Fruit fly (Drosophila melanogaster) whole organism, embryonic: ENCODE data around the gene SmD1.
A peak's percentile ranks its signal among the peaks of the same experiment; 100 is the strongest.

Experiments
- Asciz ChIP-seq: fragments of 200-800 bp; sonication (Bioruptor generic); optimal IDR thresholded peaks from 2 replicates; lab custom pipeline; 2017; ENCODE audit warnings: missing biosample characterization, mild to moderate bottlenecking, missing genetic modification characterization, missing genetic modification reagents
- CG10209 ChIP-seq: fragments of 200-800 bp; sonication (Bioruptor generic); optimal IDR thresholded peaks from 3 replicates; lab custom pipeline; 2017; ENCODE audit warnings: missing biosample characterization, mild to moderate bottlenecking, missing genetic modification characterization, missing genetic modification reagents
- CG11398 ChIP-seq: fragments of 200-800 bp; sonication (Bioruptor generic); optimal IDR thresholded peaks from 2 replicates; lab custom pipeline; 2016; ENCODE audit warnings: missing biosample characterization, missing genetic modification characterization
- CG12219 ChIP-seq: fragments of 200-800 bp; sonication (Bioruptor generic); optimal IDR thresholded peaks from 3 replicates; lab custom pipeline; 2018; ENCODE audit warnings: missing biosample characterization, mild to moderate bottlenecking, missing genetic modification characterization
- CG14965 ChIP-seq: fragments of 200-800 bp; sonication (Bioruptor generic); optimal IDR thresholded peaks from 2 replicates; lab custom pipeline; 2016; ENCODE audit warnings: missing biosample characterization, missing genetic modification characterization, borderline replicate concordance
- CG1602 ChIP-seq: fragments of 200-800 bp; sonication (Bioruptor generic); optimal IDR thresholded peaks from 3 replicates; lab custom pipeline; 2016; ENCODE audit warnings: missing biosample characterization, missing genetic modification characterization
- CG16813 ChIP-seq: fragments of 200-800 bp; sonication (Bioruptor generic); IDR thresholded peaks from 3 replicates; pipeline ENCODE4 v1.3.6; 2022; ENCODE audit warnings: missing biosample characterization, missing genetic modification characterization; ENCODE audit not compliant: partially characterized antibody
- CG1792 ChIP-seq: fragments of 200-800 bp; sonication (Bioruptor generic); optimal IDR thresholded peaks from 2 replicates; lab custom pipeline; 2016; ENCODE audit warnings: missing biosample characterization, missing genetic modification characterization
- CG18599 ChIP-seq: fragments of 200-800 bp; sonication (Bioruptor generic); optimal IDR thresholded peaks from 3 replicates; lab custom pipeline; 2017; ENCODE audit warnings: missing biosample characterization, missing genetic modification characterization, mild to moderate bottlenecking, moderate library complexity, missing genetic modification reagents
- CG2116 ChIP-seq: fragments of 200-800 bp; sonication (Bioruptor generic); optimal IDR thresholded peaks from 3 replicates; lab custom pipeline; 2018; ENCODE audit warnings: missing biosample characterization, mild to moderate bottlenecking, missing genetic modification characterization
- CG2712 ChIP-seq: fragments of 200-800 bp; optimal IDR thresholded peaks from 3 replicates; lab custom pipeline; 2019; ENCODE audit warnings: missing biosample characterization, mild to moderate bottlenecking, missing genetic modification characterization, moderate library complexity
- CG30020 ChIP-seq: fragments of 200-800 bp; optimal IDR thresholded peaks from 2 replicates; lab custom pipeline; 2019; ENCODE audit warnings: missing biosample characterization, mild to moderate bottlenecking, missing genetic modification characterization, moderate library complexity
- CG3847 ChIP-seq: fragments of 200-800 bp; sonication (Bioruptor generic); IDR thresholded peaks from 2 replicates; pipeline ENCODE4 v1.3.6; 2022; ENCODE audit warnings: missing biosample characterization, missing genetic modification characterization
- CG43689 ChIP-seq: fragments of 200-800 bp; sonication (Bioruptor generic); IDR thresholded peaks from 2 replicates; pipeline ENCODE4 v1.3.6; 2022; ENCODE audit warnings: missing biosample characterization, missing genetic modification characterization
- CG4730 ChIP-seq: fragments of 200-800 bp; sonication (Bioruptor generic); IDR thresholded peaks from 2 replicates; pipeline ENCODE4 v1.3.6; 2022; ENCODE audit warnings: missing biosample characterization, missing genetic modification characterization
- CG6689 ChIP-seq: fragments of 200-800 bp; sonication (Bioruptor generic); IDR thresholded peaks from 2 replicates; pipeline ENCODE4 v1.3.6; 2022; ENCODE audit warnings: missing biosample characterization, missing genetic modification characterization
- CG6813 ChIP-seq: fragments of 200-800 bp; sonication (Bioruptor generic); optimal IDR thresholded peaks from 2 replicates; lab custom pipeline; 2017; ENCODE audit warnings: missing biosample characterization, missing genetic modification characterization, mild to moderate bottlenecking, moderate library complexity, missing genetic modification reagents
- CG7839 ChIP-seq: fragments of 200-800 bp; sonication (Bioruptor generic); optimal IDR thresholded peaks from 3 replicates; lab custom pipeline; 2018; ENCODE audit warnings: missing biosample characterization, mild to moderate bottlenecking, missing genetic modification characterization, moderate library complexity
- CG7963 ChIP-seq: fragments of 200-800 bp; sonication (Bioruptor generic); IDR thresholded peaks from 3 replicates; pipeline ENCODE4 v1.3.6; 2022; ENCODE audit warnings: missing biosample characterization, missing genetic modification characterization; ENCODE audit not compliant: partially characterized antibody
- CG8388 ChIP-seq: fragments of 200-800 bp; sonication (Bioruptor generic); optimal IDR thresholded peaks from 2 replicates; lab custom pipeline; 2019; ENCODE audit warnings: missing biosample characterization, mild to moderate bottlenecking, missing genetic modification characterization, moderate library complexity
- CG9609 ChIP-seq: fragments of 200-800 bp; sonication (Bioruptor generic); optimal IDR thresholded peaks from 3 replicates; lab custom pipeline; 2016; ENCODE audit warnings: missing biosample characterization, missing genetic modification characterization
- Camta ChIP-seq: fragments of 200-800 bp; sonication (Bioruptor generic); optimal IDR thresholded peaks from 2 replicates; lab custom pipeline; 2016; ENCODE audit warnings: missing biosample characterization, missing genetic modification characterization
- D19A ChIP-seq: fragments of 200-800 bp; optimal IDR thresholded peaks from 3 replicates; lab custom pipeline; 2019; ENCODE audit warnings: missing biosample characterization, mild to moderate bottlenecking, missing genetic modification characterization, moderate library complexity
- E2f2 ChIP-seq: fragments of 200-800 bp; sonication (Bioruptor generic); IDR thresholded peaks from 2 replicates; pipeline ENCODE4 v1.3.6; 2022; ENCODE audit warnings: missing biosample characterization, missing genetic modification characterization
- MBD-R2 ChIP-seq: fragments of 200-800 bp; sonication (Bioruptor generic); IDR thresholded peaks from 2 replicates; pipeline ENCODE4 v1.3.6; 2022; ENCODE audit warnings: missing biosample characterization, missing genetic modification characterization
- Med ChIP-seq: fragments of 200-800 bp; sonication (Bioruptor generic); peaks from one replicate; lab custom pipeline; 2016; ENCODE audit warnings: missing biosample characterization, missing genetic modification characterization, mild to moderate bottlenecking, inconsistent platforms, moderate library complexity
- NK7.1 ChIP-seq: fragments of 200-800 bp; sonication (Bioruptor generic); optimal IDR thresholded peaks from 3 replicates; lab custom pipeline; 2016; ENCODE audit warnings: missing biosample characterization, missing genetic modification characterization
- Rx ChIP-seq: fragments of 200-800 bp; sonication (Bioruptor generic); IDR thresholded peaks from 2 replicates; pipeline ENCODE4 v1.3.6; 2022; ENCODE audit warnings: missing biosample characterization, missing genetic modification characterization
- Sox100B ChIP-seq: fragments of 200-800 bp; sonication (Bioruptor generic); optimal IDR thresholded peaks from 3 replicates; lab custom pipeline; 2018; ENCODE audit warnings: missing biosample characterization, mild to moderate bottlenecking, missing genetic modification characterization
- aop ChIP-seq: fragments of 200-800 bp; sonication (Bioruptor generic); IDR thresholded peaks from 2 replicates; pipeline ENCODE4 v1.3.6; 2022; ENCODE audit warnings: missing biosample characterization, missing genetic modification characterization
- ara ChIP-seq: fragments of 200-800 bp; sonication (Bioruptor generic); IDR thresholded peaks from 2 replicates; pipeline ENCODE4 v1.3.6; 2022; ENCODE audit warnings: missing biosample characterization, missing genetic modification characterization
- az2 ChIP-seq: fragments of 200-800 bp; sonication (Bioruptor generic); optimal IDR thresholded peaks from 3 replicates; lab custom pipeline; 2016; ENCODE audit warnings: missing biosample characterization, missing genetic modification characterization
- bsh ChIP-seq, 2 experiments: fragments of 200-800 bp; sonication (Bioruptor generic); optimal IDR thresholded peaks; 2 replicates each; lab custom pipeline; 2017 to 2018; ENCODE audit warnings: mild to moderate bottlenecking in 2 of 2, missing biosample characterization in 2 of 2, missing genetic modification characterization in 2 of 2, moderate library complexity in 1 of 2
- corto ChIP-seq: fragments of 200-800 bp; sonication (Bioruptor generic); optimal IDR thresholded peaks from 2 replicates; lab custom pipeline; 2016; ENCODE audit warnings: missing biosample characterization, mild to moderate bottlenecking, missing genetic modification characterization, moderate library complexity
- croc ChIP-seq: fragments of 200-800 bp; sonication (Bioruptor generic); conservative IDR thresholded peaks from 3 replicates; pipeline ENCODE4 v1.3.6; 2022; ENCODE audit warnings: missing biosample characterization, missing genetic modification characterization
- en ChIP-seq: fragments of 200-800 bp; sonication (Bioruptor generic); optimal IDR thresholded peaks from 2 replicates; lab custom pipeline; 2016; ENCODE audit warnings: missing biosample characterization, missing genetic modification characterization
- exex ChIP-seq: fragments of 200-800 bp; sonication (Bioruptor generic); optimal IDR thresholded peaks from 4 replicates; lab custom pipeline; 2018; ENCODE audit warnings: missing biosample characterization, mild to moderate bottlenecking, missing genetic modification characterization, moderate library complexity
- lmd ChIP-seq: fragments of 200-800 bp; sonication (Bioruptor generic); IDR thresholded peaks from 2 replicates; pipeline ENCODE4 v1.3.6; 2022; ENCODE audit warnings: missing biosample characterization, missing genetic modification characterization
- oc ChIP-seq: fragments of 200-800 bp; sonication (Bioruptor generic); optimal IDR thresholded peaks from 2 replicates; lab custom pipeline; 2018; ENCODE audit warnings: missing biosample characterization, mild to moderate bottlenecking, missing genetic modification characterization, moderate library complexity
- pfk ChIP-seq: fragments of 200-800 bp; sonication (Bioruptor generic); optimal IDR thresholded peaks from 2 replicates; lab custom pipeline; 2018; ENCODE audit warnings: missing biosample characterization, mild to moderate bottlenecking, missing genetic modification characterization, moderate library complexity
- pita ChIP-seq: fragments of 200-800 bp; sonication (Bioruptor generic); optimal IDR thresholded peaks from 2 replicates; lab custom pipeline; 2017; ENCODE audit warnings: missing biosample characterization, mild to moderate bottlenecking, missing genetic modification characterization
- ro ChIP-seq: fragments of 200-800 bp; sonication (Bioruptor generic); IDR thresholded peaks from 2 replicates; pipeline ENCODE4 v1.3.6; 2022; ENCODE audit warnings: missing biosample characterization, missing genetic modification characterization
- schlank ChIP-seq: fragments of 200-800 bp; sonication (Bioruptor generic); optimal IDR thresholded peaks from 2 replicates; lab custom pipeline; 2018; ENCODE audit warnings: missing biosample characterization, mild to moderate bottlenecking, missing genetic modification characterization
- sens-2 ChIP-seq: fragments of 200-800 bp; sonication (Bioruptor generic); IDR thresholded peaks from 2 replicates; pipeline ENCODE4 v1.3.6; 2022; ENCODE audit warnings: missing biosample characterization, missing genetic modification characterization
- sisA ChIP-seq: fragments of 200-800 bp; sonication (Bioruptor generic); IDR thresholded peaks from 2 replicates; pipeline ENCODE4 v1.3.6; 2022; ENCODE audit warnings: missing biosample characterization, missing genetic modification characterization
- slp2 ChIP-seq: fragments of 200-800 bp; sonication (Bioruptor generic); optimal IDR thresholded peaks from 2 replicates; lab custom pipeline; 2016; ENCODE audit warnings: missing biosample characterization, missing genetic modification characterization
- sr ChIP-seq: fragments of 200-800 bp; sonication (Bioruptor generic); IDR thresholded peaks from 3 replicates; pipeline ENCODE4 v1.3.6; 2022; ENCODE audit warnings: missing biosample characterization, missing genetic modification characterization
- ssp ChIP-seq: fragments of 200-800 bp; sonication (Bioruptor generic); IDR thresholded peaks from 2 replicates; pipeline ENCODE4 v1.3.6; 2022; ENCODE audit warnings: missing biosample characterization, missing genetic modification characterization
- twi ChIP-seq: fragments of 200-800 bp; optimal IDR thresholded peaks from 2 replicates; lab custom pipeline; 2019; ENCODE audit warnings: missing biosample characterization, mild to moderate bottlenecking, missing genetic modification characterization, moderate library complexity
- zen ChIP-seq: fragments of 200-800 bp; sonication (Bioruptor generic); optimal IDR thresholded peaks from 3 replicates; lab custom pipeline; 2018; ENCODE audit warnings: missing biosample characterization, mild to moderate bottlenecking, missing genetic modification characterization, moderate library complexity
- zfh1 ChIP-seq: fragments of 200-800 bp; sonication (Bioruptor generic); IDR thresholded peaks from 3 replicates; pipeline ENCODE4 v1.3.6; 2022; ENCODE audit warnings: missing biosample characterization, missing genetic modification characterization

The SmD1 gene

dm6 chr3L:12684690-12685089 is 49.7 kb downstream of the SmD1 start (continued):
- TF ChIP-seq CG4730 (GFP tag; lab: Robert Waterston, UW) (no peak), twi (peak; percentile 32), CG1792 (peak; percentile 45), Asciz (GFP tag; lab: Kevin White, UChicago) (peak; percentile 65), croc (GFP tag; lab: Robert Waterston, UW) (0 out of 3 replicates have a peak, but pooled peaks have one; percentile 12), zfh1 (GFP tag; lab: Robert Waterston, UW) (peak; percentile 71; the same call in 1 of the 3 replicates), aop (GFP tag; lab: Robert Waterston, UW) (no peak), CG14965 (no peak), zen (peak; percentile 48), sens-2 (GFP tag; lab: Robert Waterston, UW) (0 out of 2 replicates have a peak, but pooled peaks have one; percentile 40), CG30020 (tag; lab: Kevin White, UChicago) (no peak), oc (tag; lab: Kevin White, UChicago) (no peak), schlank (no peak), az2 (no peak), Med (GFP tag; lab: Kevin White, UChicago) (peak; percentile 89), Rx (GFP tag; lab: Robert Waterston, UW) (no peak), ara (GFP tag; lab: Robert Waterston, UW) (peak; percentile 74), CG6689 (peak; percentile 50), ro (GFP tag; lab: Robert Waterston, UW) (no peak), CG8388 (GFP tag; lab: Kevin White, UChicago) (peak; percentile 5), corto (no peak), MBD-R2 (no peak), CG7839 (tag; lab: Kevin White, UChicago) (peak; percentile 22), lmd (GFP tag; lab: Robert Waterston, UW) (no peak), slp2 (peak; percentile 17), pita (GFP tag; lab: Kevin White, UChicago) (no peak), sisA (GFP tag; lab: Robert Waterston, UW) (no peak), CG12219 (peak; percentile 37), Camta (peak; percentile 54), CG2712 (peak; percentile 61), bsh (GFP tag; optimal IDR thresholded peaks at IDR 0.05; lab: Kevin White, UChicago) (peak in 1 of 2 experiments; percentile 60), CG7963 (GFP tag; lab: Robert Waterston, UW) (no peak), CG11398 (GFP tag; lab: Kevin White, UChicago) (peak; percentile 52), CG43689 (GFP tag; lab: Robert Waterston, UW) (no peak), E2f2 (GFP tag; lab: Robert Waterston, UW) (no peak), sr (GFP tag; lab: Robert Waterston, UW) (no peak), en (GFP tag; lab: Kevin White, UChicago) (peak; percentile 53), CG10209 (GFP tag; lab: Kevin White, UChicago) (peak; percentile 55), exex (tag; lab: Kevin White, UChicago) (no peak), D19A (tag; lab: Kevin White, UChicago) (peak; percentile 33), NK7.1 (GFP tag; lab: Kevin White, UChicago) (no peak), CG1602 (GFP tag; lab: Kevin White, UChicago) (peak; percentile 53), CG2116 (peak; percentile 35), CG9609 (GFP tag; lab: Kevin White, UChicago) (peak; percentile 16), CG6813 (GFP tag; lab: Kevin White, UChicago) (peak; percentile 75), CG18599 (peak; percentile 51), CG16813 (GFP tag; lab: Robert Waterston, UW) (no peak), Sox100B (GFP tag; lab: Kevin White, UChicago) (peak; percentile 50), pfk (no peak), ssp (GFP tag; lab: Robert Waterston, UW) (peak; percentile 27; the same call in 1 of the 2 replicates), CG3847 (GFP tag; lab: Robert Waterston, UW) (no peak)
